Fruit fly (Drosophila melanogaster) whole organism, embryonic: ENCODE measurements around the gene CG7611.

Experiments used
- Ada2b ChIP-seq: fragments of 200-800 bp; sonication (Bioruptor generic); IDR thresholded peaks from 2 replicates; pipeline ENCODE4 v1.3.6; 2022; ENCODE audit warnings: missing biosample characterization, missing genetic modification characterization
- Atf-2 ChIP-seq: fragments of 200-800 bp; sonication (Bioruptor generic); optimal IDR thresholded peaks from 2 replicates; lab custom pipeline; 2016; ENCODE audit warnings: missing biosample characterization, missing genetic modification characterization
- Bteb2 ChIP-seq: fragments of 200-800 bp; sonication (Bioruptor generic); optimal IDR thresholded peaks from 2 replicates; lab custom pipeline; 2016; ENCODE audit warnings: missing biosample characterization, missing genetic modification characterization
- CG10431 ChIP-seq: fragments of 200-800 bp; sonication (Bioruptor generic); optimal IDR thresholded peaks from 3 replicates; lab custom pipeline; 2018; ENCODE audit warnings: missing biosample characterization, mild to moderate bottlenecking, missing genetic modification characterization
- CG11696 ChIP-seq: fragments of 200-800 bp; sonication (Bioruptor generic); IDR thresholded peaks from 2 replicates; pipeline ENCODE4 v1.3.6; 2022; ENCODE audit warnings: missing biosample characterization, missing genetic modification characterization
- CG11723 ChIP-seq: fragments of 200-800 bp; sonication (Bioruptor generic); optimal IDR thresholded peaks from 2 replicates; lab custom pipeline; 2017; ENCODE audit warnings: missing biosample characterization, mild to moderate bottlenecking, missing genetic modification characterization
- CG13287 ChIP-seq: fragments of 200-800 bp; sonication (Bioruptor generic); IDR thresholded peaks from 2 replicates; pipeline ENCODE4 v1.3.6; 2022; ENCODE audit warnings: missing biosample characterization, missing genetic modification characterization; ENCODE audit not compliant: partially characterized antibody
- CG14860 ChIP-seq: fragments of 200-800 bp; sonication (Bioruptor generic); IDR thresholded peaks from 3 replicates; pipeline ENCODE4 v1.3.6; 2022; ENCODE audit warnings: missing biosample characterization, missing genetic modification characterization; ENCODE audit not compliant: partially characterized antibody
- CG17802 ChIP-seq: fragments of 200-800 bp; sonication (Bioruptor generic); optimal IDR thresholded peaks from 2 replicates; lab custom pipeline; 2018; ENCODE audit warnings: missing biosample characterization, mild to moderate bottlenecking, missing genetic modification characterization, moderate library complexity
- CG1792 ChIP-seq: fragments of 200-800 bp; sonication (Bioruptor generic); optimal IDR thresholded peaks from 2 replicates; lab custom pipeline; 2016; ENCODE audit warnings: missing biosample characterization, missing genetic modification characterization
- CG18011 ChIP-seq: fragments of 200-800 bp; sonication (Bioruptor generic); optimal IDR thresholded peaks from 2 replicates; lab custom pipeline; 2017; ENCODE audit warnings: missing biosample characterization, missing genetic modification characterization, mild to moderate bottlenecking, moderate library complexity, missing genotype
- CG2712 ChIP-seq: fragments of 200-800 bp; optimal IDR thresholded peaks from 3 replicates; lab custom pipeline; 2019; ENCODE audit warnings: missing biosample characterization, mild to moderate bottlenecking, missing genetic modification characterization, moderate library complexity
- CG30403 ChIP-seq: fragments of 200-800 bp; sonication (Bioruptor generic); optimal IDR thresholded peaks from 3 replicates; lab custom pipeline; 2016; ENCODE audit warnings: missing biosample characterization, missing genetic modification characterization
- CG4328 ChIP-seq: fragments of 200-800 bp; sonication (Bioruptor generic); optimal IDR thresholded peaks from 3 replicates; lab custom pipeline; 2017; ENCODE audit warnings: missing biosample characterization, missing genetic modification reagents, missing genetic modification characterization
- CG7372 ChIP-seq: fragments of 200-800 bp; sonication (Bioruptor generic); IDR thresholded peaks from 2 replicates; pipeline ENCODE4 v1.3.6; 2022; ENCODE audit warnings: missing biosample characterization, missing genetic modification characterization
- CG7556 ChIP-seq: fragments of 200-800 bp; sonication (Bioruptor generic); optimal IDR thresholded peaks from 2 replicates; lab custom pipeline; 2017; ENCODE audit warnings: missing biosample characterization, mild to moderate bottlenecking, missing genetic modification characterization
- CG7963 ChIP-seq: fragments of 200-800 bp; sonication (Bioruptor generic); IDR thresholded peaks from 3 replicates; pipeline ENCODE4 v1.3.6; 2022; ENCODE audit warnings: missing biosample characterization, missing genetic modification characterization; ENCODE audit not compliant: partially characterized antibody
- CG8089 ChIP-seq: fragments of 200-800 bp; sonication (Bioruptor generic); optimal IDR thresholded peaks from 3 replicates; lab custom pipeline; 2016; ENCODE audit warnings: missing biosample characterization, missing genetic modification characterization
- CG8478 ChIP-seq: fragments of >200 bp; optimal IDR thresholded peaks from 2 replicates; lab custom pipeline; 2018
- CG9437 ChIP-seq: fragments of 200-800 bp; sonication (Bioruptor generic); optimal IDR thresholded peaks from 2 replicates; lab custom pipeline; 2018; ENCODE audit warnings: missing biosample characterization, mild to moderate bottlenecking, missing genetic modification characterization
- CG9797 ChIP-seq: fragments of 200-800 bp; sonication (Bioruptor generic); optimal IDR thresholded peaks from 3 replicates; lab custom pipeline; 2018; ENCODE audit warnings: missing biosample characterization, mild to moderate bottlenecking, missing genetic modification characterization
- CHES-1-like ChIP-seq: fragments of 200-800 bp; sonication (Bioruptor generic); optimal IDR thresholded peaks from 2 replicates; lab custom pipeline; 2016; ENCODE audit warnings: missing biosample characterization, missing genetic modification characterization
- D19B ChIP-seq: fragments of 200-800 bp; sonication (Bioruptor generic); optimal IDR thresholded peaks from 2 replicates; lab custom pipeline; 2017; ENCODE audit warnings: missing biosample characterization, mild to moderate bottlenecking, missing genetic modification characterization
- Eip74EF ChIP-seq, 2 experiments: fragments of 200-800 bp in 1 of 2; fragments of >200 bp in 1 of 2; sonication (Bioruptor generic) in 1 of 2; optimal IDR thresholded peaks; 2 replicates each; lab custom pipeline; 2017 to 2019; ENCODE audit warnings: missing biosample characterization in 2 of 2, missing genetic modification characterization in 2 of 2, mild to moderate bottlenecking in 1 of 2, moderate library complexity in 1 of 2
- GATAe ChIP-seq: fragments of 200-800 bp; sonication (Bioruptor generic); conservative IDR thresholded peaks from 2 replicates; pipeline ENCODE4 v1.3.6; 2022; ENCODE audit warnings: missing biosample characterization, missing genetic modification characterization
- H2.0 ChIP-seq: fragments of 200-800 bp; sonication (Bioruptor generic); IDR thresholded peaks from 2 replicates; pipeline ENCODE4 v1.3.6; 2022; ENCODE audit warnings: missing biosample characterization, missing genetic modification characterization
- HHEX ChIP-seq: fragments of 200-800 bp; sonication (Bioruptor generic); optimal IDR thresholded peaks from 3 replicates; lab custom pipeline; 2017; ENCODE audit warnings: missing biosample characterization, mild to moderate bottlenecking, missing genetic modification characterization, missing genetic modification reagents
- Neu2 ChIP-seq: fragments of 200-800 bp; sonication (Bioruptor generic); optimal IDR thresholded peaks from 3 replicates; lab custom pipeline; 2016; ENCODE audit warnings: missing biosample characterization, missing genetic modification characterization, borderline replicate concordance
- Nf-YC ChIP-seq: fragments of 200-800 bp; optimal IDR thresholded peaks from 3 replicates; lab custom pipeline; 2019; ENCODE audit warnings: missing biosample characterization, mild to moderate bottlenecking, missing genetic modification characterization, moderate library complexity
- Opbp ChIP-seq: fragments of 200-800 bp; sonication (Bioruptor generic); IDR thresholded peaks from 3 replicates; pipeline ENCODE4 v1.3.6; 2022; ENCODE audit warnings: missing biosample characterization, missing genetic modification characterization; ENCODE audit not compliant: partially characterized antibody
- PHDP ChIP-seq: fragments of 200-800 bp; sonication (Bioruptor generic); optimal IDR thresholded peaks from 3 replicates; lab custom pipeline; 2018; ENCODE audit warnings: missing biosample characterization, mild to moderate bottlenecking, missing genetic modification characterization, moderate library complexity
- Ssrp ChIP-seq: fragments of 200-800 bp; sonication (Bioruptor generic); optimal IDR thresholded peaks from 2 replicates; lab custom pipeline; 2018; ENCODE audit warnings: missing biosample characterization, mild to moderate bottlenecking, missing genetic modification characterization, moderate library complexity
- Vsx1 ChIP-seq: fragments of 200-800 bp; sonication (Bioruptor generic); optimal IDR thresholded peaks from 2 replicates; lab custom pipeline; 2017; ENCODE audit warnings: missing biosample characterization, mild to moderate bottlenecking, missing genetic modification characterization, missing genetic modification reagents
- aop ChIP-seq: fragments of 200-800 bp; sonication (Bioruptor generic); IDR thresholded peaks from 2 replicates; pipeline ENCODE4 v1.3.6; 2022; ENCODE audit warnings: missing biosample characterization, missing genetic modification characterization
- az2 ChIP-seq: fragments of 200-800 bp; sonication (Bioruptor generic); optimal IDR thresholded peaks from 3 replicates; lab custom pipeline; 2016; ENCODE audit warnings: missing biosample characterization, missing genetic modification characterization
- bowl ChIP-seq: fragments of 200-800 bp; sonication (Bioruptor generic); IDR thresholded peaks from 2 replicates; pipeline ENCODE4 v1.3.6; 2022; ENCODE audit warnings: missing biosample characterization, missing genetic modification characterization
- caup ChIP-seq: fragments of 200-800 bp; sonication (Bioruptor generic); optimal IDR thresholded peaks from 3 replicates; lab custom pipeline; 2017; ENCODE audit warnings: missing biosample characterization, mild to moderate bottlenecking, missing genetic modification characterization, moderate library complexity; ENCODE audit not compliant: severe bottlenecking
- chinmo ChIP-seq: fragments of 200-800 bp; sonication (Bioruptor generic); IDR thresholded peaks from 4 replicates; pipeline ENCODE4 v1.3.6; 2022; ENCODE audit warnings: missing biosample characterization, missing genetic modification characterization; ENCODE audit not compliant: partially characterized antibody
- fd96Cb ChIP-seq: fragments of 200-800 bp; sonication (Bioruptor generic); optimal IDR thresholded peaks from 2 replicates; lab custom pipeline; 2018; ENCODE audit warnings: missing biosample characterization, mild to moderate bottlenecking, missing genetic modification characterization, moderate library complexity
- ftz-f1 ChIP-seq: fragments of 200-800 bp; sonication (Bioruptor generic); optimal IDR thresholded peaks from 2 replicates; lab custom pipeline; 2016; ENCODE audit warnings: missing biosample characterization, missing genetic modification characterization
- grau ChIP-seq: fragments of 200-800 bp; optimal IDR thresholded peaks from 3 replicates; lab custom pipeline; 2019; ENCODE audit warnings: missing biosample characterization, mild to moderate bottlenecking, missing genetic modification characterization, moderate library complexity
- jumu ChIP-seq: fragments of 200-800 bp; sonication (Bioruptor generic); optimal IDR thresholded peaks from 3 replicates; lab custom pipeline; 2016; ENCODE audit warnings: missing biosample characterization, missing genetic modification characterization
- kah ChIP-seq: fragments of 200-800 bp; sonication (Bioruptor generic); optimal IDR thresholded peaks from 2 replicates; lab custom pipeline; 2018; ENCODE audit warnings: missing biosample characterization, mild to moderate bottlenecking, missing genetic modification characterization
- lbe ChIP-seq: fragments of 200-800 bp; sonication (Bioruptor generic); optimal IDR thresholded peaks from 2 replicates; lab custom pipeline; 2016; ENCODE audit warnings: missing biosample characterization, mild to moderate bottlenecking, missing genetic modification characterization
- mirr ChIP-seq: fragments of 200-800 bp; sonication (Bioruptor generic); optimal IDR thresholded peaks from 3 replicates; lab custom pipeline; 2018; ENCODE audit warnings: missing biosample characterization, mild to moderate bottlenecking, missing genetic modification characterization
- nmo ChIP-seq: fragments of 200-800 bp; sonication (Bioruptor generic); optimal IDR thresholded peaks from 2 replicates; lab custom pipeline; 2018; ENCODE audit warnings: missing biosample characterization, mild to moderate bottlenecking, missing genetic modification characterization, moderate library complexity
- peb ChIP-seq: fragments of 200-800 bp; sonication (Bioruptor generic); IDR thresholded peaks from 2 replicates; pipeline ENCODE4 v1.3.6; 2022; ENCODE audit warnings: missing biosample characterization, missing genetic modification characterization
- psq ChIP-seq: fragments of 200-800 bp; sonication (Bioruptor generic); optimal IDR thresholded peaks from 2 replicates; lab custom pipeline; 2017; ENCODE audit warnings: missing biosample characterization, missing genetic modification characterization
- sr ChIP-seq: fragments of 200-800 bp; sonication (Bioruptor generic); IDR thresholded peaks from 3 replicates; pipeline ENCODE4 v1.3.6; 2022; ENCODE audit warnings: missing biosample characterization, missing genetic modification characterization
- zen2 ChIP-seq: fragments of 200-800 bp; sonication (Bioruptor generic); IDR thresholded peaks from 3 replicates; pipeline ENCODE4 v1.3.6; 2022; ENCODE audit warnings: missing biosample characterization, missing genetic modification characterization; ENCODE audit not compliant: partially characterized antibody

The CG7611 gene

dm6 chr3L:21516716-21517266 lies 6.2 kb upstream of the CG7611 start (continued):
- TF ChIP-seq az2 (GFP tag; lab: Kevin White, UChicago), result peak; percentile 27
- TF ChIP-seq CG30403 (GFP tag; lab: Kevin White, UChicago), result peak; percentile 38
- TF ChIP-seq CG13287 (GFP tag; lab: Robert Waterston, UW), result peak; percentile 34; the same call in 1 of the 2 replicates
- no peak for TF ChIP-seq mirr (GFP tag; lab: Kevin White, UChicago)
- TF ChIP-seq H2.0 (GFP tag; lab: Robert Waterston, UW), result no peak
- TF ChIP-seq Vsx1 (GFP tag; lab: Kevin White, UChicago), result no peak
- no peak for TF ChIP-seq kah (GFP tag; lab: Kevin White, UChicago)
- no peak for TF ChIP-seq Eip74EF (GFP tag; optimal IDR thresholded peaks at IDR 0.05; lab: Kevin White, UChicago)
- TF ChIP-seq lbe, result no peak
- peak; percentile 12 for TF ChIP-seq CG9437 (GFP tag; lab: Kevin White, UChicago)
- no peak for TF ChIP-seq CG7963 (GFP tag; lab: Robert Waterston, UW)
- peak; percentile 38 for TF ChIP-seq CHES-1-like (GFP tag; lab: Kevin White, UChicago)
- TF ChIP-seq Ada2b (GFP tag; lab: Robert Waterston, UW), result no peak
- TF ChIP-seq CG2712 (tag; lab: Kevin White, UChicago), result peak; percentile 29
- no peak for TF ChIP-seq zen2
- TF ChIP-seq CG14860 (GFP tag; lab: Robert Waterston, UW), result no peak
- no peak for TF ChIP-seq CG7372 (GFP tag; lab: Robert Waterston, UW)
- TF ChIP-seq chinmo, result no peak
- TF ChIP-seq CG17802, result peak; percentile 29
- peak; percentile 13 for TF ChIP-seq Atf-2 (GFP tag; lab: Kevin White, UChicago)
- TF ChIP-seq Bteb2 (GFP tag; lab: Kevin White, UChicago), result no peak
- TF ChIP-seq grau (tag; lab: Kevin White, UChicago), result peak; percentile 3
- no peak for TF ChIP-seq peb (GFP tag; lab: Robert Waterston, UW)
- peak; percentile 8 for TF ChIP-seq CG7556
- TF ChIP-seq fd96Cb (tag; lab: Kevin White, UChicago), result no peak
- TF ChIP-seq CG18011 (GFP tag; lab: Kevin White, UChicago), result no peak
- no peak for TF ChIP-seq Opbp
- TF ChIP-seq CG11696, result no peak
- TF ChIP-seq jumu (GFP tag; lab: Kevin White, UChicago), result no peak
- TF ChIP-seq CG4328 (GFP tag; lab: Kevin White, UChicago), result no peak
- no peak for TF ChIP-seq psq (GFP tag; lab: Kevin White, UChicago)
- no peak for TF ChIP-seq GATAe (GFP tag; lab: Robert Waterston, UW)
- no peak for TF ChIP-seq HHEX
- no peak for TF ChIP-seq CG11723 (GFP tag; lab: Kevin White, UChicago)
- TF ChIP-seq CG1792, result no peak
- TF ChIP-seq aop (GFP tag; lab: Robert Waterston, UW), result no peak
- no peak for TF ChIP-seq bowl
- TF ChIP-seq Nf-YC, result no peak
- TF ChIP-seq ftz-f1 (GFP tag; lab: Kevin White, UChicago), result peak; percentile 87
- peak; percentile 13; the same call in 1 of the 3 replicates for TF ChIP-seq sr (GFP tag; lab: Robert Waterston, UW)
- TF ChIP-seq CG8478 (lab: Kevin White, UChicago), result no peak
- TF ChIP-seq PHDP (tag; lab: Kevin White, UChicago), result no peak
- TF ChIP-seq Neu2 (GFP tag; lab: Kevin White, UChicago), result no peak
- TF ChIP-seq D19B (GFP tag; lab: Kevin White, UChicago), result no peak
- peak; percentile 57 for TF ChIP-seq nmo (GFP tag; lab: Kevin White, UChicago)
- peak; percentile 85 for TF ChIP-seq CG10431 (GFP tag; lab: Kevin White, UChicago)
- no peak for TF ChIP-seq CG8089 (GFP tag; lab: Kevin White, UChicago)
- peak; percentile 88 for TF ChIP-seq CG9797
- no peak for TF ChIP-seq Ssrp (tag; lab: Kevin White, UChicago)
- peak; percentile 5 for TF ChIP-seq caup (GFP tag; lab: Kevin White, UChicago)
